Fruit fly (Drosophila melanogaster): ENCODE data around the gene Hsp23.

Gene Hsp23

DNA sequence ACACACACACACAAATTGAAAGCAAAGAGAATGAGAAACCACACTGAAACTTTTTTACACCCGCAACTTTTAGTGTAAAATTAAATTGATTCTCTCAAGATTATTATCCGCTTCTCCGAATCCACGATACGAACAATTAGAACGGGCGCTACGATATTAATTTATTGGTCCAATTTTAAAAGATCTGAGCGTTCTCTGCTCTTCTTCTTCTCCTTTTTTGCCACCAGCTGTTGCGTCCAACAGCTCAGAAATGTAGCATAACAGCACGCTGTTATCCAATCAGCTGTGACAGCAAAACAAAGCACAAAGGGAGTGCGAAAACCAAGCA is 23.0 kb upstream of the Hsp23 start, which contains the start of the genes UGP and Svip (continued):
- TF ChIP-seq shn (GFP tag; optimal IDR thresholded peaks at IDR 0.05), result no peak
- TF ChIP-seq CG10431 (GFP tag; optimal IDR thresholded peaks at IDR 0.05), result no peak
- TF ChIP-seq hth (optimal IDR thresholded peaks at IDR 0.05), result no peak
- no peak for TF ChIP-seq Kr (GFP tag; optimal IDR thresholded peaks at IDR 0.05)

DNA sequence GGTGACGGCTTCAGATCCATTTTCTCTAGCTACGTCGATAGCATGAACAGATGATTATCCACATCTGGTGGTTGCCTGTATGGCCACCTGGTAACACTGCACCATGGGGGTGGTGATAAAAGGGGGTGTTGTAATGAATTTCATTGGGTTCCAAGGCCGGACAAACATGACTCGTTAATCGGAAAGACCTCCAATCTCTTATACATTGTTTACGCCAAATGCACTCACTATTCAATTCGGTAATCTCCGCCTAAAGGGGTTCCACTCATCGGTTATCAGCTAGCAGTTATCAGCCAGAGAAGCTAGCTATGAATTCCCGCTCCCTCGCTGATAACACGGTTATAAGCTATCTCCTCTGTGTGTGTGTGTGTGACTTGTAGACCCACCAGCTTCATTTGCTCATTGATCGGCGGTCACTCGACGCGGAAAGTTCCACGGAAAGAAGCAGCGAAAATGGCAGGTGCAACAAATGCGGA is 21.4 kb upstream of the Hsp23 start, which contains the start of gene Pdxk:
TSS of gene Pdxk (plus strand) at position 100 of the 476 bp plus-strand sequence.
- no peak for TF ChIP-seq wdn (GFP tag; IDR thresholded peaks at IDR 0.05)
- TF ChIP-seq CG13287 (GFP tag; IDR thresholded peaks at IDR 0.05; ENCODE audit: partially characterized antibody), result peak; percentile 48
- TF ChIP-seq chif (GFP tag; optimal IDR thresholded peaks at IDR 0.05), result no peak
- no peak for TF ChIP-seq CG11560 (tag; IDR thresholded peaks at IDR 0.05)
- no peak for TF ChIP-seq CG6791 (GFP tag; IDR thresholded peaks at IDR 0.05; ENCODE audit: partially characterized antibody)
- TF ChIP-seq CG10274 (GFP tag; optimal IDR thresholded peaks at IDR 0.05), result no peak
- no peak for TF ChIP-seq Doc2 (GFP tag; IDR thresholded peaks at IDR 0.05)
- no peak for TF ChIP-seq CG1832 (GFP tag; optimal IDR thresholded peaks at IDR 0.05)
- no peak for TF ChIP-seq Abd-B (GFP tag; optimal IDR thresholded peaks at IDR 0.05)
- TF ChIP-seq lilli (GFP tag; optimal IDR thresholded peaks at IDR 0.05), result no peak
- TF ChIP-seq CG2202 (tag; optimal IDR thresholded peaks at IDR 0.05), result no peak
- peak; percentile 43 for TF ChIP-seq stwl (tag; optimal IDR thresholded peaks at IDR 0.05)
- no peak for TF ChIP-seq ranshi (GFP tag; IDR thresholded peaks at IDR 0.05)
- no peak for TF ChIP-seq CG7745 (tag; optimal IDR thresholded peaks at IDR 0.05)
- TF ChIP-seq repo (GFP tag; optimal IDR thresholded peaks at IDR 0.05), result no peak
- TF ChIP-seq Asciz (GFP tag; optimal IDR thresholded peaks at IDR 0.05), result no peak
- no peak for TF ChIP-seq tgo (GFP tag; IDR thresholded peaks at IDR 0.05)
- TF ChIP-seq CG5180 (GFP tag; optimal IDR thresholded peaks at IDR 0.05), result no peak
- TF ChIP-seq luna (GFP tag; optimal IDR thresholded peaks at IDR 0.05), result no peak
- TF ChIP-seq NFAT (GFP tag; IDR thresholded peaks at IDR 0.05), result no peak; the same call in 1 of the 2 replicates
- no peak for TF ChIP-seq CG31224 (GFP tag; IDR thresholded peaks at IDR 0.05)
- TF ChIP-seq sob (GFP tag; IDR thresholded peaks at IDR 0.05), result peak; percentile 38; the same call in 1 of the 2 replicates
- TF ChIP-seq fru (optimal IDR thresholded peaks at IDR 0.05), result no peak
- TF ChIP-seq salm (tag; optimal IDR thresholded peaks at IDR 0.05), result no peak
- peak; percentile 58 for TF ChIP-seq sens (GFP tag)
- peak; percentile 69; the same call in 1 of the 2 replicates for TF ChIP-seq onecut (GFP tag; IDR thresholded peaks at IDR 0.05)
- no peak for TF ChIP-seq NfI (GFP tag; optimal IDR thresholded peaks at IDR 0.05)
- peak; percentile 44 for TF ChIP-seq kni (GFP tag; optimal IDR thresholded peaks at IDR 0.05)
- no peak for TF ChIP-seq emc (GFP tag; optimal IDR thresholded peaks at IDR 0.05)
- no peak for TF ChIP-seq CG8359 (GFP tag; optimal IDR thresholded peaks at IDR 0.05; ENCODE audit: borderline replicate concordance)
- TF ChIP-seq Scr (GFP tag; IDR thresholded peaks at IDR 0.05; ENCODE audit: partially characterized antibody), result 0 out of 2 replicates have a peak, but pooled peaks have one; percentile 39
- TF ChIP-seq YL-1 (GFP tag; optimal IDR thresholded peaks at IDR 0.05), result peak; percentile 29
- no peak for TF ChIP-seq Hand (GFP tag; optimal IDR thresholded peaks at IDR 0.05)
- TF ChIP-seq grau (tag; optimal IDR thresholded peaks at IDR 0.05), result no peak
- no peak for TF ChIP-seq ci (GFP tag; IDR thresholded peaks at IDR 0.05)
- TF ChIP-seq CG11085 (GFP tag; IDR thresholded peaks at IDR 0.05), result no peak
- TF ChIP-seq CG4730 (GFP tag; IDR thresholded peaks at IDR 0.05), result no peak
- no peak for TF ChIP-seq hth (optimal IDR thresholded peaks at IDR 0.05)
- no peak for TF ChIP-seq CG7786 (GFP tag; optimal IDR thresholded peaks at IDR 0.05)
- no peak for TF ChIP-seq klu (GFP tag; IDR thresholded peaks at IDR 0.05)
- TF ChIP-seq otp (GFP tag; IDR thresholded peaks at IDR 0.05), result no peak
- no peak for TF ChIP-seq Atf3 (GFP tag; optimal IDR thresholded peaks at IDR 0.05)
- TF ChIP-seq jumu (GFP tag; optimal IDR thresholded peaks at IDR 0.05), result no peak
- TF ChIP-seq CG3995 (GFP tag; optimal IDR thresholded peaks at IDR 0.05), result no peak
- no peak for TF ChIP-seq ewg (GFP tag; optimal IDR thresholded peaks at IDR 0.05)
- TF ChIP-seq CG7963 (GFP tag; IDR thresholded peaks at IDR 0.05; ENCODE audit: partially characterized antibody), result no peak
- TF ChIP-seq CG8388 (GFP tag; optimal IDR thresholded peaks at IDR 0.05), result no peak
- no peak for TF ChIP-seq CG10431 (GFP tag; optimal IDR thresholded peaks at IDR 0.05)

All from whole organism, embryonic.